Worm (Caenorhabditis elegans): ENCODE results near the gene Y45F3A.8.

Y45F3A.8 gene

ce11 chrIII:10621208-10621607 lies 28.6 kb upstream of the Y45F3A.8 start, which contains the start of the genes lron-10 and hpr-9 (continued):
- no peak for TF ChIP-seq F49E8.2 (tag; optimal IDR thresholded peaks at IDR 0.05; ENCODE audit: insufficient read depth)
- TF ChIP-seq ceh-58 (GFP tag; IDR thresholded peaks at IDR 0.05) = no peak
- no peak for TF ChIP-seq ceh-40 (GFP tag; IDR thresholded peaks at IDR 0.05)
- TF ChIP-seq ztf-18 (tag; optimal IDR thresholded peaks at IDR 0.05) = peak; percentile 28
- TF ChIP-seq aptf-2 (GFP tag; conservative IDR thresholded peaks at IDR 0.05) = peak; percentile 67; the same call in 1 of the 2 replicates
- no peak for TF ChIP-seq F57C9.4 (tag; optimal IDR thresholded peaks at IDR 0.05)
- TF ChIP-seq dox-1 (GFP tag; IDR thresholded peaks at IDR 0.05) = no peak; the same call in 1 of the 2 replicates
- TF ChIP-seq snpc-4 (GFP tag; optimal IDR thresholded peaks at IDR 0.05) = no peak
- TF ChIP-seq snpc-4 (tag; optimal IDR thresholded peaks at IDR 0.05) = peak in 2 of 4 experiments; percentile 14 to 32
- TF ChIP-seq lin-40 (tag; optimal IDR thresholded peaks at IDR 0.05) = peak; percentile 86
- TF ChIP-seq nfyb-1 (GFP tag; IDR thresholded peaks at IDR 0.05) = peak; percentile 58
- TF ChIP-seq dpl-1 (GFP tag; optimal IDR thresholded peaks at IDR 0.05) = peak; percentile 17
- TF ChIP-seq B0019.2 (GFP tag; conservative IDR thresholded peaks at IDR 0.05) = peak; percentile 66; the same call in 1 of the 2 replicates
- TF ChIP-seq lir-1 (GFP tag; conservative IDR thresholded peaks at IDR 0.05) = peak; percentile 84
- no peak for TF ChIP-seq T07F8.4 (tag; optimal IDR thresholded peaks at IDR 0.05)
- TF ChIP-seq F23B12.7 (tag; optimal IDR thresholded peaks at IDR 0.05; ENCODE audit: insufficient read depth) = no peak
- TF ChIP-seq attf-5 (GFP tag; optimal IDR thresholded peaks at IDR 0.05) = peak; percentile 66
- no peak for TF ChIP-seq nhr-179 (tag; optimal IDR thresholded peaks at IDR 0.05)
- TF ChIP-seq F37B4.10 (GFP tag; IDR thresholded peaks at IDR 0.05) = no peak
- peak; percentile 48; the same call in 1 of the 2 replicates for TF ChIP-seq Y95B8A.8 (GFP tag; IDR thresholded peaks at IDR 0.05)
- no peak for TF ChIP-seq efl-1 (GFP tag; optimal IDR thresholded peaks at IDR 0.05)
- TF ChIP-seq ztf-6 (GFP tag; IDR thresholded peaks at IDR 0.05) = 0 out of 2 replicates have a peak, but pooled peaks have one; percentile 27
- TF ChIP-seq repo-1 (tag; optimal IDR thresholded peaks at IDR 0.05) = peak; percentile 23
- TF ChIP-seq Y53F4B.3 (GFP tag; IDR thresholded peaks at IDR 0.05) = no peak
- 0 out of 2 replicates have a peak, but pooled peaks have one; percentile 40 for TF ChIP-seq hmg-20 (GFP tag; IDR thresholded peaks at IDR 0.05)
- TF ChIP-seq dpff-1 (tag; optimal IDR thresholded peaks at IDR 0.05) = no peak
- peak; percentile 82; the same call in 1 of the 2 replicates for TF ChIP-seq bed-2 (GFP tag; IDR thresholded peaks at IDR 0.05)
- peak; percentile 59; the same call in 1 of the 2 replicates for TF ChIP-seq pbrm-1 (GFP tag; IDR thresholded peaks at IDR 0.05)
- TF ChIP-seq aptf-3 (GFP tag; IDR thresholded peaks at IDR 0.05) = no peak
- no peak for TF ChIP-seq mes-4 (tag; optimal IDR thresholded peaks at IDR 0.05)
- peak; percentile 72 for TF ChIP-seq B0336.3 (GFP tag; IDR thresholded peaks at IDR 0.05)
- TF ChIP-seq ceh-91 (GFP tag; IDR thresholded peaks at IDR 0.05) = peak; percentile 49
- TF ChIP-seq hlh-26 (GFP tag; conservative IDR thresholded peaks at IDR 0.05) = no peak
- TF ChIP-seq rec-8 (tag; optimal IDR thresholded peaks at IDR 0.05) = peak; percentile 42 to 78
- TF ChIP-seq attf-6 (GFP tag; IDR thresholded peaks at IDR 0.05) = no peak
- no peak for TF ChIP-seq nhr-90 (tag; optimal IDR thresholded peaks at IDR 0.05)
- TF ChIP-seq nfya-1 (tag; optimal IDR thresholded peaks at IDR 0.05; ENCODE audit: borderline replicate concordance, insufficient read depth) = no peak
- TF ChIP-seq lin-26 (GFP tag; IDR thresholded peaks at IDR 0.05) = peak; percentile 53; the same call in 1 of the 2 replicates
- TF ChIP-seq snpc-1.3 (tag; optimal IDR thresholded peaks at IDR 0.05; ENCODE audit: insufficient read depth) = peak; percentile 44
- no peak for TF ChIP-seq Y67H2A.10 (GFP tag; conservative IDR thresholded peaks at IDR 0.05)
- no peak for TF ChIP-seq hsf-1 (GFP tag; IDR thresholded peaks at IDR 0.05)
- no peak for TF ChIP-seq lsy-27 (tag; optimal IDR thresholded peaks at IDR 0.05; ENCODE audit: borderline replicate concordance, insufficient read depth)
- peak; percentile 56 for TF ChIP-seq somi-1 (GFP tag; optimal IDR thresholded peaks at IDR 0.05)
- no peak for TF ChIP-seq pha-4 (tag; optimal IDR thresholded peaks at IDR 0.05)
- no peak for TF ChIP-seq snpc-1.1 (tag; optimal IDR thresholded peaks at IDR 0.05; ENCODE audit: insufficient read depth)
- TF ChIP-seq nhr-80 (tag; optimal IDR thresholded peaks at IDR 0.05) = peak; percentile 11
- no peak for TF ChIP-seq akir-1 (GFP tag; optimal IDR thresholded peaks at IDR 0.05)

Data from whole organism, young adult.